Worm (Caenorhabditis elegans) whole organism, late embryonic: Measurements from ENCODE around the gene R09F10.5.
A peak's percentile ranks its signal among the peaks of the same experiment; 100 is the strongest.

Experiments used
- C08G9.2 ChIP-seq: sonication (generic microtip); optimal IDR thresholded peaks from 2 replicates; lab custom pipeline; 2016; ENCODE audit warnings: mild to moderate bottlenecking, missing genetic modification characterization, moderate library complexity, missing compliant biosample characterization
- K09A11.1 ChIP-seq: sonication (generic microtip); optimal IDR thresholded peaks from 2 replicates; lab custom pipeline; 2017; ENCODE audit warnings: antibody characterized with exemption, mild to moderate bottlenecking, missing genetic modification characterization, missing compliant biosample characterization; ENCODE audit not compliant: insufficient read depth
- ama-1 ChIP-seq: fragments of 150-350 bp; optimal IDR thresholded peaks from 2 replicates; lab custom pipeline; 2014
- ceh-18 ChIP-seq: sonication (generic microtip); optimal IDR thresholded peaks from 2 replicates; lab custom pipeline; 2016; ENCODE audit warnings: missing genetic modification characterization, missing compliant biosample characterization
- ceh-24 ChIP-seq: sonication (generic microtip); optimal IDR thresholded peaks from 2 replicates; lab custom pipeline; 2016; ENCODE audit warnings: mild to moderate bottlenecking, missing genetic modification characterization, missing compliant biosample characterization
- ceh-31 ChIP-seq: sonication (generic microtip); optimal IDR thresholded peaks from 2 replicates; lab custom pipeline; 2016; ENCODE audit warnings: missing genetic modification characterization, missing compliant biosample characterization
- dmd-4 ChIP-seq: sonication (generic microtip); optimal IDR thresholded peaks from 2 replicates; lab custom pipeline; 2016; ENCODE audit warnings: borderline replicate concordance, missing genetic modification characterization, missing compliant biosample characterization
- dve-1 ChIP-seq: sonication (generic microtip); optimal IDR thresholded peaks from 2 replicates; lab custom pipeline; 2017; ENCODE audit warnings: antibody characterized with exemption, mild to moderate bottlenecking, missing genetic modification characterization, missing compliant biosample characterization
- elt-4 ChIP-seq: sonication (generic microtip); optimal IDR thresholded peaks from 2 replicates; lab custom pipeline; 2016; ENCODE audit warnings: missing genetic modification characterization, missing compliant biosample characterization
- ets-4 ChIP-seq: sonication (generic microtip); optimal IDR thresholded peaks from 2 replicates; lab custom pipeline; 2016; ENCODE audit warnings: missing genetic modification characterization, missing compliant biosample characterization
- fkh-10 ChIP-seq: fragments of 150-350 bp; optimal IDR thresholded peaks from 2 replicates; lab custom pipeline; 2014; ENCODE audit warnings: missing biosample characterization, missing genetic modification reagents, missing genetic modification characterization
- fkh-6 ChIP-seq: sonication (generic microtip); optimal IDR thresholded peaks from 2 replicates; lab custom pipeline; 2016; ENCODE audit warnings: missing genetic modification characterization, missing compliant biosample characterization
- gmeb-2 ChIP-seq: sonication (generic microtip); optimal IDR thresholded peaks from 2 replicates; lab custom pipeline; 2016; ENCODE audit warnings: missing genetic modification characterization, inconsistent platforms, missing compliant biosample characterization
- hlh-8 ChIP-seq: sonication (generic microtip); optimal IDR thresholded peaks from 2 replicates; lab custom pipeline; 2016; ENCODE audit warnings: missing genotype, missing genetic modification characterization, missing compliant biosample characterization
- lin-11 ChIP-seq: fragments of 200-800 bp; sonication (Bioruptor generic); optimal IDR thresholded peaks from 2 replicates; lab custom pipeline; 2018; ENCODE audit warnings: mild to moderate bottlenecking, missing genetic modification characterization, missing compliant biosample characterization
- madf-2 ChIP-seq: sonication (generic microtip); optimal IDR thresholded peaks from 2 replicates; lab custom pipeline; 2017; ENCODE audit warnings: missing genetic modification characterization, missing compliant biosample characterization
- mec-3 ChIP-seq: sonication (generic microtip); optimal IDR thresholded peaks from 2 replicates; lab custom pipeline; 2016; ENCODE audit warnings: borderline replicate concordance, missing genetic modification characterization, missing compliant biosample characterization
- nfya-1 ChIP-seq: sonication (generic microtip); optimal IDR thresholded peaks from 2 replicates; lab custom pipeline; 2017; ENCODE audit warnings: missing genetic modification characterization, mild to moderate bottlenecking, missing compliant biosample characterization, antibody characterized with exemption, moderate library complexity
- pat-9 ChIP-seq: fragments of 200-800 bp; sonication (Bioruptor generic); optimal IDR thresholded peaks from 2 replicates; lab custom pipeline; 2018; ENCODE audit warnings: mild to moderate bottlenecking, missing genetic modification characterization, moderate library complexity, missing compliant biosample characterization
- pha-4 ChIP-seq: fragments of 150-350 bp; optimal IDR thresholded peaks from 2 replicates; lab custom pipeline; 2018; ENCODE audit warnings: missing biosample characterization, missing genetic modification reagents, missing genetic modification characterization
- pqm-1 ChIP-seq: sonication (generic microtip); optimal IDR thresholded peaks from 2 replicates; lab custom pipeline; 2016; ENCODE audit warnings: missing genetic modification characterization, missing compliant biosample characterization
- ref-2 ChIP-seq: sonication (generic microtip); optimal IDR thresholded peaks from 2 replicates; lab custom pipeline; 2016; ENCODE audit warnings: missing genetic modification characterization, missing compliant biosample characterization
- sdc-2 ChIP-seq: sonication (generic microtip); optimal IDR thresholded peaks from 2 replicates; lab custom pipeline; 2016; ENCODE audit warnings: missing genotype, missing genetic modification characterization, missing compliant biosample characterization
- sox-2 ChIP-seq: fragments of 200-800 bp; sonication (Bioruptor generic); IDR thresholded peaks from 2 replicates; pipeline ENCODE4 v1.3.6; 2022; ENCODE audit warnings: missing genetic modification reagents, missing genetic modification characterization, missing compliant biosample characterization
- sox-4 ChIP-seq: sonication (generic microtip); optimal IDR thresholded peaks from 2 replicates; lab custom pipeline; 2017; ENCODE audit warnings: mild to moderate bottlenecking, missing genetic modification characterization, inconsistent platforms, missing compliant biosample characterization
- syd-9 ChIP-seq: sonication (generic microtip); optimal IDR thresholded peaks from 2 replicates; lab custom pipeline; 2016; ENCODE audit warnings: mild to moderate bottlenecking, missing genetic modification characterization, moderate library complexity, missing compliant biosample characterization
- tbx-2 ChIP-seq: sonication (generic microtip); optimal IDR thresholded peaks from 2 replicates; lab custom pipeline; 2016; ENCODE audit warnings: missing genetic modification characterization, missing compliant biosample characterization
- tbx-7 ChIP-seq: sonication (generic microtip); optimal IDR thresholded peaks from 2 replicates; lab custom pipeline; 2016; ENCODE audit warnings: missing genotype, missing genetic modification characterization, missing compliant biosample characterization
- ttx-3 ChIP-seq: sonication (generic microtip); optimal IDR thresholded peaks from 2 replicates; lab custom pipeline; 2016; ENCODE audit warnings: missing genetic modification reagents, missing genetic modification characterization, missing compliant biosample characterization
- unc-42 ChIP-seq: sonication (generic microtip); optimal IDR thresholded peaks from 2 replicates; lab custom pipeline; 2016; ENCODE audit warnings: missing genotype, missing genetic modification characterization, missing compliant biosample characterization
- unc-86 ChIP-seq: sonication (generic microtip); optimal IDR thresholded peaks from 2 replicates; lab custom pipeline; 2016; ENCODE audit warnings: missing genetic modification characterization, missing compliant biosample characterization
- ztf-16 ChIP-seq: sonication (generic microtip); optimal IDR thresholded peaks from 2 replicates; lab custom pipeline; 2017; ENCODE audit warnings: missing genetic modification characterization, missing compliant biosample characterization

The R09F10.5 gene

DNA sequence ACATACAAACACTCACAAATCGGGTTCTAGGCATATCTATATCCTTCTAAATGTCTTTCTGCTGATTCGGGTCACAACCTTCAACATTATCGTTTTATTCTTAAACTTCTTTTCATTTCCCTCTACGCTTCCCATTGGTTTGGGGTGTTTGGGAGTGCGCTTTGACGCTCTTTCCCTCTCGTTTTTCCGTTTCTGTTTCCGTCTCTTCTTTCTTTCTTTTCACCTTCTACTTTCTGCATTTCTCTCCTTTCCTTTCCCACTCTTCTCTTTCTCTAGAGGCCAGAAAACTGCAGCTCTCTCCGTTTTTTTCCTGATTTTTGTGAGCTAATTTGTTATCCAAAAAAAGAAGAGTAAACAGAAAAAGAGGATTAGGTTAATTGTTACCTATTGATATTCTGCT is 31.2 kb downstream of the R09F10.5 start:
- no peak for TF ChIP-seq mec-3 (tag; lab: Kevin White, UChicago)
- TF ChIP-seq tbx-2 = peak; percentile 55
- peak; percentile 52 for TF ChIP-seq ceh-18
- peak; percentile 18 for TF ChIP-seq ceh-31 (tag; lab: Kevin White, UChicago)
- peak; percentile 17 for TF ChIP-seq ref-2 (tag; lab: Kevin White, UChicago)
- no peak for TF ChIP-seq C08G9.2
- TF ChIP-seq unc-42 (tag; lab: Kevin White, UChicago) = peak; percentile 32
- TF ChIP-seq nfya-1 = peak; percentile 26
- TF ChIP-seq, all 69 proteins: peak for 6

DNA sequence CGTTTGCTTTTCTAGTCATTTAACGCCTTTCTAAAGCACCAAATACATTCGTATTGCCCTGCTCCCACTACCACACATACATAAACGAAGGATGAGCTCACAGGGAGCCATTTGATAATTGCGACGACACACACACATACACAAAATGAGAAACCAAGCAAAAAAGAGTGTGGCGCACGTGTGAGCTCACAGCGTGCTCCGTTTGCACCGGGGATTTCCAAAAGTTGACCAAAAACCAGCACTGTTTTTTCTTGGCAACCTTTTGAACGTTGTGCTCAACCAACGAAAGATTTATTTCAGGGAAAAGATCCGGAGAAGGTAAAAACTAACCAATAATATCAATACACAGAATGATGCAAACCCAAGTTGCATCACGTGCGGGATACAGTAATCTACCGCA is 32.6 kb downstream of the R09F10.5 start, which contains the start of gene ksr-1:
TSS of gene ksr-1 (plus strand) at position 301 of the 400 bp plus-strand sequence.
- no peak for TF ChIP-seq fkh-6 (tag; lab: Kevin White, UChicago)
- TF ChIP-seq ceh-24 (tag; lab: Kevin White, UChicago) = no peak
- no peak for TF ChIP-seq elt-4 (tag; lab: Kevin White, UChicago)
- TF ChIP-seq sdc-2 = no peak
- TF ChIP-seq lin-11 (tag; lab: Kevin White, UChicago) = no peak
- TF ChIP-seq gmeb-2 = no peak
- no peak for TF ChIP-seq sox-2 (GFP tag; lab: Robert Waterston, UW)
- TF ChIP-seq ref-2 (tag; lab: Kevin White, UChicago) = no peak
- no peak for TF ChIP-seq dve-1 (tag; lab: Kevin White, UChicago)
- TF ChIP-seq fkh-10 (GFP tag; lab: Kevin White, UChicago) = no peak
- TF ChIP-seq tbx-7 (tag; lab: Kevin White, UChicago) = no peak
- no peak for TF ChIP-seq K09A11.1
- TF ChIP-seq sox-4 (tag; lab: Kevin White, UChicago) = no peak
- no peak for TF ChIP-seq ttx-3 (tag; lab: Kevin White, UChicago)

DNA sequence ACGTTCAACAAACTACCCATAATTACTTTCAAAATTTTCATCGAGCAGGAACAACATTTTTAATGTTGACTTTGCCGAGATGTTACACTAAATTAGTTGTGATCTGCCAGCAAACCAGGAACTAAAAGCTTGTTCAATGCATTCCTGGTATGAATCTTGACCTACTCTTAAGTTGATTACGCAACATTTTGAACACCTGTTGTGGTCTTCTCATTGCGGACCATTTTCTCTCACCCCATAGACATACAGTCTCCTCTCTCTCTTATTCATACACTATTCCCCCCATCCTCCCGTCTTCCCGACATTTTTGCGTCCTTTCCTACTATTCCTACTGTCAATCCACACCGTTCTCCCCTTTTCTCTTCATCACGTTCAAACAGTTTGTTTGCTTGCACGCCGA is 34.0 kb downstream of the R09F10.5 start:
- TF ChIP-seq madf-2 (tag; lab: Kevin White, UChicago) (no peak), tbx-2 (peak; percentile 15), ref-2 (tag; lab: Kevin White, UChicago) (peak; percentile 18), ceh-31 (tag; lab: Kevin White, UChicago) (peak; percentile 28)

DNA sequence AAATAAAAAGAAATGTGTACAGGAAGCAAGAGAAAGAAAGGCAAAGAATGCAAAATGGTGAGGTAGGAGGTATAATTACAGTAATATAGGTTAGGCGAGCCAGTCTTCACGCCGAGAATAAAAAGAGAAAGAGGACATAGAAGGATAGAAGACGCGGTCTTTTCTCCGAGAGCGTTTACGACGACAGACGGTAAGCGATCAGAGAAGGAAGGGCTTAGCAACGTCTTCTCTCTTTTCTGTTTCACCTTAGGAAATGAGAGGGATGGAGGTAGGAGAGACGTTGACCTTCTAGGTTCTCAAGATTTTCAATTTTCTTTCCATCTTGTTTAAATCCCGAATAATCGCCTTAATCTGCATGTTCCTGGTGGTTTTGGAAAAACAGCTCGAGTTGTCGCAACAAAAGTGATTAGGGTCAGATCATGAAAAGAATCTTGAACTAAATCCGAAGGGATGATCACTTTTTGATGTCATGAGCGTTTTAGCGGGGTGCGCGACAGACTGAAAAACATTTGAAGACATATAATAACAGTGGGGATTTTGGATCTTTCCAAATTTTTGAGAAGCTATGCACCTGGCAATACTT is 36.4 kb downstream of the R09F10.5 start, which contains the start of gene cutl-29:
TSS of gene cutl-29 (minus strand) at position 51 of the 583 bp plus-strand sequence.
- TF ChIP-seq fkh-6 (tag; lab: Kevin White, UChicago) (no peak), pha-4 (no peak), ceh-31 (tag; lab: Kevin White, UChicago) (peak; percentile 11)

DNA sequence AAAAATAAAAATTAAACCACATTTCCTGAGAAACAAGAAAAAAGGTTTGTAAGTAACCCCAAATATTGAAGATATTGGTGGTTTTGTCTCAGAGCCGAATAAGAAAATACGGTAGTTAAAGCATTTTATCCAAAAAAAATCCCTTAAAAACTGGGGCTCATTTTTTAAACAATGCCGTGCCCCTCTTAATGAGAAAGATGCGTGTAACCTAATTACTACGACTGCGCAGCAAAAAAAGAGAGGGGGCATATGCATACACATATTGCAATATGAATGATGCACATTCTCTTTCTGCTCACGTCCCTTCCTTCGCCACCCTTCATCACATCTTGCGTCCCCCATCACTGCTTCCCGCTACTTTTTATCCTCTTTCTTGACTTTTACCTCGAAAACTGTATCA is 39.4 kb downstream of the R09F10.5 start:
- TF ChIP-seq pat-9 (tag; lab: Kevin White, UChicago) = no peak
- no peak for TF ChIP-seq ama-1 (lab: Kevin White, UChicago)
- no peak for TF ChIP-seq hlh-8 (tag; lab: Kevin White, UChicago)
- TF ChIP-seq unc-42 (tag; lab: Kevin White, UChicago) = peak; percentile 54
- TF ChIP-seq ceh-31 (tag; lab: Kevin White, UChicago) = peak; percentile 14
- no peak for TF ChIP-seq mec-3 (tag; lab: Kevin White, UChicago)

DNA sequence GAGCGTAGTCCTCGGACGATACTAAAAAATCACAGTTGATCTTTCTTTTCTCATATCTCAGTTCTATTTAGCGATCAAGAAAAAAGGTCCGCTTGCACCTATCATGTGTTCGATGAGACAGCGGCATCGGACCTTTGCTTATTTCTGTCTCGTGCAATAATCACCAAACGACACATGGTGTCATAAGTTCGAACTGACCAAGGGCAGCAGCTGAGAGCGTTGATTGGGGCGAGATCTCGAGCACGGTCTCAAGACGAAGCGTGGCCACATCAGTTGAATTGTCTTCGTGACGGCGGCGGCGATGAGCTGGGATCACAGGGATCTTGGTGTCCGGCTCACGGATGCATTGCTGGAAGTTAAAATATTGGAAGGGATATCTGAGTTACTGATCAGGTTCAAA is 44.8 kb downstream of the R09F10.5 start:
- TF ChIP-seq syd-9 (no peak), pqm-1 (tag; lab: Kevin White, UChicago) (no peak), dmd-4 (tag; lab: Kevin White, UChicago) (no peak), sdc-2 (no peak), hlh-8 (tag; lab: Kevin White, UChicago) (no peak), ztf-16 (no peak), K09A11.1 (no peak), unc-86 (tag; lab: Kevin White, UChicago) (no peak), ets-4 (tag; lab: Kevin White, UChicago) (no peak)
